Worm (Caenorhabditis elegans): ENCODE results near the gene srbc-10.

Gene srbc-10

DNA sequence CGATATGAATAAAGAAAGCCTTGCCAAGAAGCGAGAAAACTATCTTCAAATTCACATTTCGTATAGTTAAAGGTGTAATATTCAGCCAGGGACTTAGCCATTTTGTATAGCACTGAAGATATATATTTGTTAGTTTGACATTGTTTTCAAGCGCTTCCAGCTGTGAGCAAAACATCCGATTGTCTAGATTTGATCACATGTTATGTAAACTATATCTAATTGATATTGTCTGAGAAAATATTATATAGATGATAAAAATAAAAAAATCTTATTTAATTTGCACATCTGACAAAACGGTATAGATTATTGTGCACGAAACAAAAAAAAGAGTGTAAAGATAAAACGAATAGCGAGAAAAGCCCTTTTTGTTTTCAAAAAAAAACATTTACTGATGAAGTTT, 28.1 kb downstream of the srbc-10 start, which contains the start of gene srh-89:
Gene srh-89 (minus strand): TSS at position 101 of the 400 bp plus-strand sequence.
- TF ChIP-seq nhr-11 (tag; optimal IDR thresholded peaks at IDR 0.05) (no peak), sma-3 (GFP tag; optimal IDR thresholded peaks at IDR 0.05) (no peak), ceh-16 (tag; optimal IDR thresholded peaks at IDR 0.05) (no peak), elt-1 (tag; optimal IDR thresholded peaks at IDR 0.05) (no peak), lin-39 (tag; optimal IDR thresholded peaks at IDR 0.05) (no peak), lin-13 (GFP tag; optimal IDR thresholded peaks at IDR 0.05) (no peak), lin-11 (tag; optimal IDR thresholded peaks at IDR 0.05) (no peak), ZK546.5 (tag; optimal IDR thresholded peaks at IDR 0.05) (no peak), unc-39 (tag; optimal IDR thresholded peaks at IDR 0.05) (no peak), sma-9 (GFP tag; optimal IDR thresholded peaks at IDR 0.05) (no peak), sma-9 (tag; optimal IDR thresholded peaks at IDR 0.05) (no peak), unc-62 (GFP tag; optimal IDR thresholded peaks at IDR 0.05) (no peak), nhr-237 (tag; optimal IDR thresholded peaks at IDR 0.05) (no peak), nhr-10 (tag; optimal IDR thresholded peaks at IDR 0.05) (no peak), C34F6.9 (tag; optimal IDR thresholded peaks at IDR 0.05) (no peak), sem-4 (tag; optimal IDR thresholded peaks at IDR 0.05) (no peak), ztf-4 (tag; optimal IDR thresholded peaks at IDR 0.05) (no peak), skn-1 (tag; optimal IDR thresholded peaks at IDR 0.05) (no peak), nhr-21 (tag; optimal IDR thresholded peaks at IDR 0.05) (no peak)

ce11 chrV:7460898-7461297, 31.9 kb downstream of the srbc-10 start, which contains the start of gene srh-92:
Gene srh-92 (minus strand): TSS chrV:7460998.
- TF ChIP-seq ceh-82 (tag; optimal IDR thresholded peaks at IDR 0.05) (no peak), unc-39 (tag; optimal IDR thresholded peaks at IDR 0.05) (no peak), elt-3 (tag; optimal IDR thresholded peaks at IDR 0.05) (no peak), R02D3.7 (tag; optimal IDR thresholded peaks at IDR 0.05) (no peak), C34F6.9 (tag; optimal IDR thresholded peaks at IDR 0.05) (no peak)

DNA sequence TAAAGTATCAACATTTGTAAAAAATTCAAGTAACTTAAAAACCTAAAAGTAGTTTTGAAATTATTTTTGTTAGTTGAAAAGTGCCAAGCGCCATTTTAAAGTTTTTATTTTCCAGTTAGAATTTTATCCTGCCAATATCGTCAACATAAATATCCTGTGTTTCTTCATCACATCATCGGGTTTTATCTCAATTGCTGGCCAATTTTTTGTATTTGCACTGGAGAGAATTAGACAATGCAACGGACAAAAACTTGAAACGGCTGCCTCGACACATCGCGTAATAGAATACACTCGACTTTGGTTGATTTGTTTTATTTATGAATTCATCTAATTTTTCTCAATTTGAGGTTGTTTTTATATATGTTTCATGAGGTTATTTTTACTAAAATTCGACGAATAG, 37.8 kb downstream of the srbc-10 start, which contains the start of gene F25E5.2:
Gene F25E5.2 (plus strand): TSS at position 301 of the 400 bp plus-strand sequence.
- TF ChIP-seq skn-1 (tag; optimal IDR thresholded peaks at IDR 0.05) (no peak), egl-27 (tag; optimal IDR thresholded peaks at IDR 0.05) (no peak), unc-62 (GFP tag; optimal IDR thresholded peaks at IDR 0.05) (no peak), Y55F3AM.14 (GFP tag; optimal IDR thresholded peaks at IDR 0.05) (no peak), elt-3 (tag; optimal IDR thresholded peaks at IDR 0.05) (no peak), nhr-23 (tag; optimal IDR thresholded peaks at IDR 0.05) (no peak), ama-1 (optimal IDR thresholded peaks at IDR 0.05) (no peak), nhr-77 (tag; optimal IDR thresholded peaks at IDR 0.05) (no peak), unc-39 (tag; optimal IDR thresholded peaks at IDR 0.05) (no peak), nhr-129 (tag; optimal IDR thresholded peaks at IDR 0.05) (no peak), snpc-4 (tag; optimal IDR thresholded peaks at IDR 0.05) (no peak), lin-39 (tag; optimal IDR thresholded peaks at IDR 0.05) (no peak), nhr-11 (tag; optimal IDR thresholded peaks at IDR 0.05) (no peak), mbf-1 (tag; optimal IDR thresholded peaks at IDR 0.05) (no peak), sma-9 (GFP tag; optimal IDR thresholded peaks at IDR 0.05) (no peak), sma-9 (tag; optimal IDR thresholded peaks at IDR 0.05) (no peak), lsy-2 (tag; optimal IDR thresholded peaks at IDR 0.05) (no peak), F13H6.1 (tag; optimal IDR thresholded peaks at IDR 0.05) (no peak), sem-4 (tag; optimal IDR thresholded peaks at IDR 0.05) (no peak)

ce11 chrV:7454236-7454635, 38.6 kb downstream of the srbc-10 start, which contains the start of gene try-8:
Gene try-8 (minus strand): TSS chrV:7454336.
- TF ChIP-seq nhr-10 (tag; optimal IDR thresholded peaks at IDR 0.05) (no peak), dmd-4 (tag; optimal IDR thresholded peaks at IDR 0.05) (no peak), R02D3.7 (tag; optimal IDR thresholded peaks at IDR 0.05) (no peak), mdl-1 (tag; optimal IDR thresholded peaks at IDR 0.05) (no peak), nhr-237 (tag; optimal IDR thresholded peaks at IDR 0.05) (no peak), peb-1 (tag; optimal IDR thresholded peaks at IDR 0.05) (no peak), skn-1 (tag; optimal IDR thresholded peaks at IDR 0.05) (no peak), unc-39 (tag; optimal IDR thresholded peaks at IDR 0.05) (no peak)

ce11 chrV:7451421-7451820, 41.4 kb downstream of the srbc-10 start, which contains the start of gene try-11:
Gene try-11 (plus strand): TSS chrV:7451721.
- TF ChIP-seq nhr-77 (tag; optimal IDR thresholded peaks at IDR 0.05), result no peak
- no peak for TF ChIP-seq ama-1 (optimal IDR thresholded peaks at IDR 0.05)
- TF ChIP-seq ztf-4 (tag; optimal IDR thresholded peaks at IDR 0.05), result no peak
- TF ChIP-seq nhr-12 (tag; optimal IDR thresholded peaks at IDR 0.05), result no peak
- TF ChIP-seq dmd-4 (tag; optimal IDR thresholded peaks at IDR 0.05), result no peak
- no peak for TF ChIP-seq nhr-11 (tag; optimal IDR thresholded peaks at IDR 0.05)
- no peak for TF ChIP-seq C34F6.9 (tag; optimal IDR thresholded peaks at IDR 0.05)
